Fruit fly (Drosophila melanogaster) whole organism: ENCODE results near the gene Noa36.

ENCODE experiments used
- CG8478 ChIP-seq: fragments of >200 bp; optimal IDR thresholded peaks from 2 replicates; lab custom pipeline; 2018; ENCODE audit warnings: inconsistent platforms
- Dll ChIP-seq: fragments of >200 bp; optimal IDR thresholded peaks from 2 replicates; lab custom pipeline; 2017
- EcR ChIP-seq, 2 experiments: fragments of >200 bp; optimal IDR thresholded peaks; 2 replicates each; lab custom pipeline; 2017; ENCODE audit warnings: missing biosample characterization in 2 of 2, missing genetic modification characterization in 2 of 2, missing genetic modification reagents in 2 of 2

DNA sequence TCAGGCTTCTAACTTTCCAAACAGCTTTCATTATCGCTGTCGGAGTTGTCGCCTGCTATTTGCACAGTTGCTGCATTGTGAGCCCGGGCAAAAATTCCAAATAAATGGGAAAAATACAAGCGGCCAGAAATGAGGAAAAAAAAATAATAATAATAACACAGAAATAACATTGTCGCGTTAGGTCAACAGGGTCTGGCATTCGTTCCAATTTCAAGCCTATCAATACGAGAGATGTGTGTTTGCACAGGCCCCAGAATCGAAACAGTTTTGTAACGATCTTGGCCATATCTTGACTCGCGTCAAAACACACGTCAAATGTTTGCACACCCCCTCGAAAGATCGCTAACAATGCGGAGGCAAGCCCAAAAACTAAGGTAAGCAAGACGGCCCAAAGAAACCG lies 42.7 kb downstream of the Noa36 start:
- TF ChIP-seq Dll (lab: Kevin White, UChicago) (no peak), CG8478 (no peak), EcR (GFP tag; optimal IDR thresholded peaks at IDR 0.05; lab: Kevin White, UChicago) (no peak)
